Fruit fly (Drosophila melanogaster) whole organism, embryonic: ENCODE measurements around the gene CG14440.

Source experiments
- Adf1 ChIP-seq: fragments of 200-800 bp; sonication (Bioruptor generic); IDR thresholded peaks from 2 replicates; pipeline ENCODE4 v1.3.6; 2022; ENCODE audit warnings: missing biosample characterization, missing genetic modification characterization
- Blimp-1 ChIP-seq: fragments of 200-800 bp; sonication (Bioruptor generic); optimal IDR thresholded peaks from 3 replicates; lab custom pipeline; 2018; ENCODE audit warnings: missing biosample characterization, missing genetic modification characterization, mild to moderate bottlenecking, moderate library complexity, missing genetic modification reagents
- BtbVII ChIP-seq: fragments of 200-800 bp; sonication (Bioruptor generic); optimal IDR thresholded peaks from 3 replicates; lab custom pipeline; 2017; ENCODE audit warnings: missing biosample characterization, mild to moderate bottlenecking, missing genetic modification characterization
- CG10431 ChIP-seq: fragments of 200-800 bp; sonication (Bioruptor generic); optimal IDR thresholded peaks from 3 replicates; lab custom pipeline; 2018; ENCODE audit warnings: missing biosample characterization, mild to moderate bottlenecking, missing genetic modification characterization
- CG11695 ChIP-seq: fragments of 200-800 bp; sonication (Bioruptor generic); IDR thresholded peaks from 3 replicates; pipeline ENCODE4 v1.3.6; 2022; ENCODE audit warnings: missing biosample characterization, missing genetic modification characterization
- CG12071 ChIP-seq: fragments of 200-800 bp; sonication (Bioruptor generic); optimal IDR thresholded peaks from 3 replicates; lab custom pipeline; 2018; ENCODE audit warnings: missing biosample characterization, mild to moderate bottlenecking, missing genetic modification characterization
- CG12219 ChIP-seq: fragments of 200-800 bp; sonication (Bioruptor generic); optimal IDR thresholded peaks from 3 replicates; lab custom pipeline; 2018; ENCODE audit warnings: missing biosample characterization, mild to moderate bottlenecking, missing genetic modification characterization
- CG13775 ChIP-seq: fragments of 200-800 bp; sonication (Bioruptor generic); optimal IDR thresholded peaks from 3 replicates; lab custom pipeline; 2017; ENCODE audit warnings: missing biosample characterization, mild to moderate bottlenecking, missing genetic modification characterization
- CG14710 ChIP-seq: fragments of 200-800 bp; sonication (Bioruptor generic); optimal IDR thresholded peaks from 3 replicates; lab custom pipeline; 2019; ENCODE audit warnings: missing biosample characterization, mild to moderate bottlenecking, missing genetic modification characterization, moderate library complexity
- CG15073 ChIP-seq: fragments of 200-800 bp; sonication (Bioruptor generic); optimal IDR thresholded peaks from 2 replicates; lab custom pipeline; 2016; ENCODE audit warnings: missing biosample characterization, missing genetic modification characterization
- CG16863 ChIP-seq: fragments of 200-800 bp; sonication (Bioruptor generic); optimal IDR thresholded peaks from 3 replicates; lab custom pipeline; 2016; ENCODE audit warnings: missing biosample characterization, missing genetic modification characterization
- CG1792 ChIP-seq: fragments of 200-800 bp; sonication (Bioruptor generic); optimal IDR thresholded peaks from 2 replicates; lab custom pipeline; 2016; ENCODE audit warnings: missing biosample characterization, missing genetic modification characterization
- CG18599 ChIP-seq: fragments of 200-800 bp; sonication (Bioruptor generic); optimal IDR thresholded peaks from 3 replicates; lab custom pipeline; 2017; ENCODE audit warnings: missing biosample characterization, missing genetic modification characterization, mild to moderate bottlenecking, moderate library complexity, missing genetic modification reagents
- CG2120 ChIP-seq: fragments of 200-800 bp; sonication (Bioruptor generic); optimal IDR thresholded peaks from 3 replicates; lab custom pipeline; 2016; ENCODE audit warnings: missing biosample characterization, missing genetic modification characterization
- CG2889 ChIP-seq: fragments of 200-800 bp; sonication (Bioruptor generic); IDR thresholded peaks from 3 replicates; pipeline ENCODE4 v1.3.6; 2022; ENCODE audit warnings: missing biosample characterization, missing genetic modification characterization
- CG32532 ChIP-seq: fragments of 200-800 bp; sonication (Bioruptor generic); IDR thresholded peaks from 2 replicates; pipeline ENCODE4 v1.3.6; 2022; ENCODE audit warnings: missing biosample characterization, missing genetic modification characterization
- CG33213 ChIP-seq: fragments of 200-800 bp; sonication (Bioruptor generic); optimal IDR thresholded peaks from 3 replicates; lab custom pipeline; 2016; ENCODE audit warnings: missing biosample characterization, missing genetic modification characterization
- CG33557 ChIP-seq: fragments of 200-800 bp; sonication (Bioruptor generic); optimal IDR thresholded peaks from 2 replicates; lab custom pipeline; 2019; ENCODE audit warnings: missing biosample characterization, mild to moderate bottlenecking, missing genetic modification characterization, moderate library complexity
- CG34224 ChIP-seq: fragments of 200-800 bp; sonication (Bioruptor generic); IDR thresholded peaks from 3 replicates; pipeline ENCODE4 v1.3.6; 2022; ENCODE audit warnings: missing biosample characterization, missing genetic modification characterization; ENCODE audit not compliant: partially characterized antibody
- CG34376 ChIP-seq: fragments of 200-800 bp; sonication (Bioruptor generic); optimal IDR thresholded peaks from 2 replicates; lab custom pipeline; 2018; ENCODE audit warnings: missing biosample characterization, mild to moderate bottlenecking, missing genetic modification characterization
- CG42726 ChIP-seq: fragments of 200-800 bp; sonication (Bioruptor generic); IDR thresholded peaks from 2 replicates; pipeline ENCODE4 v1.3.6; 2022; ENCODE audit warnings: missing biosample characterization, missing genetic modification characterization; ENCODE audit not compliant: partially characterized antibody
- CG6813 ChIP-seq: fragments of 200-800 bp; sonication (Bioruptor generic); optimal IDR thresholded peaks from 2 replicates; lab custom pipeline; 2017; ENCODE audit warnings: missing biosample characterization, missing genetic modification characterization, mild to moderate bottlenecking, moderate library complexity, missing genetic modification reagents
- CG8388 ChIP-seq: fragments of 200-800 bp; sonication (Bioruptor generic); optimal IDR thresholded peaks from 2 replicates; lab custom pipeline; 2019; ENCODE audit warnings: missing biosample characterization, mild to moderate bottlenecking, missing genetic modification characterization, moderate library complexity
- CG8924 ChIP-seq: fragments of 200-800 bp; optimal IDR thresholded peaks from 3 replicates; lab custom pipeline; 2019; ENCODE audit warnings: missing biosample characterization, mild to moderate bottlenecking, missing genetic modification characterization, moderate library complexity
- CG9797 ChIP-seq: fragments of 200-800 bp; sonication (Bioruptor generic); optimal IDR thresholded peaks from 3 replicates; lab custom pipeline; 2018; ENCODE audit warnings: missing biosample characterization, mild to moderate bottlenecking, missing genetic modification characterization
- CG9817 ChIP-seq: fragments of 200-800 bp; sonication (Bioruptor generic); optimal IDR thresholded peaks from 2 replicates; lab custom pipeline; 2018; ENCODE audit warnings: missing biosample characterization, mild to moderate bottlenecking, missing genetic modification characterization, moderate library complexity
- Camta ChIP-seq: fragments of 200-800 bp; sonication (Bioruptor generic); optimal IDR thresholded peaks from 2 replicates; lab custom pipeline; 2016; ENCODE audit warnings: missing biosample characterization, missing genetic modification characterization
- E2f1 ChIP-seq: fragments of 200-800 bp; sonication (Bioruptor generic); IDR thresholded peaks from 2 replicates; pipeline ENCODE4 v1.3.6; 2022; ENCODE audit warnings: missing biosample characterization, missing genetic modification characterization
- Gug ChIP-seq: fragments of 200-800 bp; sonication (Bioruptor generic); IDR thresholded peaks from 4 replicates; pipeline ENCODE4 v1.3.6; 2022; ENCODE audit warnings: missing biosample characterization, missing genetic modification characterization
- HLH3B ChIP-seq: fragments of 200-800 bp; sonication (Bioruptor generic); IDR thresholded peaks from 2 replicates; pipeline ENCODE4 v1.3.6; 2022; ENCODE audit warnings: missing biosample characterization, missing genetic modification characterization
- Hand ChIP-seq: fragments of 200-800 bp; sonication (Bioruptor generic); optimal IDR thresholded peaks from 2 replicates; lab custom pipeline; 2017; ENCODE audit warnings: mild to moderate bottlenecking, missing biosample characterization, missing genetic modification reagents, missing genetic modification characterization
- HmgD ChIP-seq: fragments of 200-800 bp; sonication (Bioruptor generic); optimal IDR thresholded peaks from 3 replicates; lab custom pipeline; 2016; ENCODE audit warnings: missing biosample characterization, missing genetic modification characterization
- Hr3 ChIP-seq: fragments of 200-800 bp; sonication (Bioruptor generic); optimal IDR thresholded peaks from 3 replicates; lab custom pipeline; 2016; ENCODE audit warnings: missing biosample characterization, missing genetic modification characterization
- Six4 ChIP-seq: fragments of 200-800 bp; sonication (Bioruptor generic); optimal IDR thresholded peaks from 2 replicates; lab custom pipeline; 2016; ENCODE audit warnings: missing biosample characterization, missing genetic modification characterization
- ab ChIP-seq: fragments of 200-800 bp; sonication (Bioruptor generic); optimal IDR thresholded peaks from 2 replicates; lab custom pipeline; 2016; ENCODE audit warnings: missing biosample characterization, missing genetic modification characterization
- bbx ChIP-seq: fragments of 200-800 bp; sonication (Bioruptor generic); IDR thresholded peaks from 2 replicates; pipeline ENCODE4 v1.3.6; 2022; ENCODE audit warnings: missing biosample characterization, missing genetic modification characterization; ENCODE audit not compliant: partially characterized antibody
- croc ChIP-seq: fragments of 200-800 bp; sonication (Bioruptor generic); conservative IDR thresholded peaks from 3 replicates; pipeline ENCODE4 v1.3.6; 2022; ENCODE audit warnings: missing biosample characterization, missing genetic modification characterization
- da ChIP-seq: fragments of 200-800 bp; sonication (Bioruptor generic); optimal IDR thresholded peaks from 2 replicates; lab custom pipeline; 2016; ENCODE audit warnings: missing biosample characterization, missing genetic modification characterization
- emc ChIP-seq: fragments of 200-800 bp; sonication (Bioruptor generic); optimal IDR thresholded peaks from 2 replicates; lab custom pipeline; 2016; ENCODE audit warnings: missing biosample characterization, missing genetic modification characterization
- gt ChIP-seq: fragments of 200-800 bp; sonication (Bioruptor generic); IDR thresholded peaks from 2 replicates; pipeline ENCODE4 v1.3.6; 2022; ENCODE audit warnings: missing biosample characterization, missing genetic modification characterization
- hb ChIP-seq: fragments of 200-800 bp; sonication (Bioruptor generic); IDR thresholded peaks from 3 replicates; pipeline ENCODE4 v1.3.6; 2022; ENCODE audit warnings: missing biosample characterization, missing genetic modification characterization; ENCODE audit not compliant: partially characterized antibody
- knrl ChIP-seq: fragments of 200-800 bp; sonication (Bioruptor generic); IDR thresholded peaks from 3 replicates; pipeline ENCODE4 v1.3.6; 2022; ENCODE audit warnings: missing biosample characterization, missing genetic modification characterization; ENCODE audit not compliant: partially characterized antibody
- mirr ChIP-seq: fragments of 200-800 bp; sonication (Bioruptor generic); optimal IDR thresholded peaks from 3 replicates; lab custom pipeline; 2018; ENCODE audit warnings: missing biosample characterization, mild to moderate bottlenecking, missing genetic modification characterization
- phol ChIP-seq: fragments of 200-800 bp; sonication (Bioruptor generic); optimal IDR thresholded peaks from 3 replicates; lab custom pipeline; 2018; ENCODE audit warnings: missing biosample characterization, mild to moderate bottlenecking, missing genetic modification characterization, moderate library complexity
- pnt ChIP-seq: fragments of 200-800 bp; sonication (Bioruptor generic); optimal IDR thresholded peaks from 3 replicates; lab custom pipeline; 2016; ENCODE audit warnings: missing biosample characterization, missing genetic modification characterization
- ssp ChIP-seq: fragments of 200-800 bp; sonication (Bioruptor generic); IDR thresholded peaks from 2 replicates; pipeline ENCODE4 v1.3.6; 2022; ENCODE audit warnings: missing biosample characterization, missing genetic modification characterization
- tgo ChIP-seq: fragments of 200-800 bp; sonication (Bioruptor generic); IDR thresholded peaks from 3 replicates; pipeline ENCODE4 v1.3.6; 2022; ENCODE audit warnings: missing biosample characterization, missing genetic modification characterization
- tup ChIP-seq: fragments of 200-800 bp; sonication (Bioruptor generic); optimal IDR thresholded peaks from 2 replicates; lab custom pipeline; 2016; ENCODE audit warnings: missing biosample characterization, mild to moderate bottlenecking, missing genetic modification characterization, moderate library complexity

The CG14440 gene

DNA sequence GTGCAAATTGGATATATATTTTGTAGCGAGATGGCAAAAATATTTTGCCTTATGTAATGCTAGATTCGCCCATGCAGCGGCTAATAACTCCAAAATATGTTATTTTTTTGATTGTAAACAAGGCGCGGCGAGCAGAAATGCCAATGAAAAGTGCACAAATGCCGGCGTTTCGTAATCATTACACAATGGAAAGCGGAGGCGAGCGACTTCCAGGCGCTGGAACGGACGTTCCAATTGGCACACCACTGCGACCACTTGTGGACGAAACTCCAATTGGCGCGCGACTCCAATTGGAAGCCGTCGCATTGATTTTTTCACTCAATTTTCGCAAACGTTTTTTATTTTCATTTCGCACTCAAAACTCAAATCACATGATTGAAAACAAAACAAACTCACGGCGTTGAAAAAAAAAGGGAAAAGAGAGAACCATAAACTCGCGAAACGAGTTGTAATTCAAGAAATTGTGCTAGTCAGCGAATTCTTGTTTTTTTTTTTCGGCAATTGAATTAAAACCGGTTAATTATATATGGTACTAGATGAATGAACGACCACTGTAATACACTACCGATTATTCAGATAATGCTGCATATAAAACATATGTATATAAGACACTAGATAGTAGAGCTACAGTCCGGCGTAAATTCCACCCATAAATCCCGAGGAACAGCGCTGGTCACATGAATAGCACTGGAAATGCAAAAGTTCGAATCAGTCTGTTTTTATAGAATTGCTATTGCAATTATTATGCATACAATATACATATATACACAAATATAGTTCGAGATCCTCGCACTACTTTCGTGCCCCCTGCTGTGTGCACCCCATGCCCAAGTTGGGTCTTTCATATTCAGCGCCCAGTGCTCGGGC is 19.5 kb downstream of the CG14440 start, which contains the start of gene ND-ASHI (continued):
- TF ChIP-seq knrl (GFP tag; lab: Robert Waterston, UW): no peak
- TF ChIP-seq CG34224 (GFP tag; lab: Robert Waterston, UW): no peak
- TF ChIP-seq CG9797 (GFP tag; lab: Kevin White, UChicago): no peak
- TF ChIP-seq BtbVII (GFP tag; lab: Kevin White, UChicago): peak; percentile 96
- peak; percentile 88 for TF ChIP-seq CG1792
- peak; percentile 75 for TF ChIP-seq da (GFP tag; lab: Kevin White, UChicago)
- peak; percentile 87 for TF ChIP-seq phol
- TF ChIP-seq CG16863 (GFP tag; lab: Kevin White, UChicago): peak; percentile 85
- peak; percentile 95 for TF ChIP-seq HLH3B (GFP tag; lab: Robert Waterston, UW)
- TF ChIP-seq CG34376 (GFP tag; lab: Kevin White, UChicago): peak; percentile 97
- TF ChIP-seq mirr (GFP tag; lab: Kevin White, UChicago): peak; percentile 96
- peak; percentile 93 for TF ChIP-seq CG13775 (GFP tag; lab: Kevin White, UChicago)
- peak; percentile 91 for TF ChIP-seq CG2889 (GFP tag; lab: Robert Waterston, UW)
- TF ChIP-seq tgo (GFP tag; lab: Robert Waterston, UW): peak; percentile 94
- TF ChIP-seq croc: peak; percentile 84
- peak; percentile 95 for TF ChIP-seq CG12219 (GFP tag; lab: Kevin White, UChicago)
- peak; percentile 55 for TF ChIP-seq HmgD (GFP tag; lab: Kevin White, UChicago)
- no peak for TF ChIP-seq hb
- peak; percentile 96 for TF ChIP-seq Hand (GFP tag; lab: Kevin White, UChicago)
- TF ChIP-seq CG11695 (GFP tag; lab: Robert Waterston, UW): peak; percentile 94
- peak; percentile 92 for TF ChIP-seq tup (GFP tag; lab: Kevin White, UChicago)
- peak; percentile 94 for TF ChIP-seq E2f1 (GFP tag; lab: Robert Waterston, UW)
- TF ChIP-seq CG8388 (GFP tag; lab: Kevin White, UChicago): peak; percentile 84
- peak; percentile 95 for TF ChIP-seq Gug (GFP tag; lab: Robert Waterston, UW)
- TF ChIP-seq CG15073 (GFP tag; lab: Kevin White, UChicago): peak; percentile 73
- peak; percentile 88 for TF ChIP-seq pnt (GFP tag; lab: Kevin White, UChicago)
- TF ChIP-seq CG18599 (GFP tag; lab: Kevin White, UChicago): peak; percentile 98
- peak; percentile 97 for TF ChIP-seq CG12071 (GFP tag; lab: Kevin White, UChicago)
- peak; percentile 90 for TF ChIP-seq Six4 (GFP tag; lab: Kevin White, UChicago)
- no peak for TF ChIP-seq bbx
- TF ChIP-seq CG32532: peak; percentile 99
- peak; percentile 88 for TF ChIP-seq emc (GFP tag; lab: Kevin White, UChicago)
- TF ChIP-seq Adf1: peak; percentile 80
- TF ChIP-seq CG33213 (GFP tag; lab: Kevin White, UChicago): peak; percentile 89
- TF ChIP-seq CG6813 (GFP tag; lab: Kevin White, UChicago): peak; percentile 96
- TF ChIP-seq CG2120: peak; percentile 98
- peak; percentile 87 for TF ChIP-seq Blimp-1 (GFP tag; lab: Kevin White, UChicago)
- TF ChIP-seq CG8924 (tag; lab: Kevin White, UChicago): peak; percentile 93
- TF ChIP-seq CG42726 (GFP tag; lab: Robert Waterston, UW): no peak
- TF ChIP-seq CG33557 (GFP tag; lab: Kevin White, UChicago): peak; percentile 81
- TF ChIP-seq Hr3 (GFP tag; lab: Kevin White, UChicago): peak; percentile 90
- peak; percentile 81 for TF ChIP-seq ssp (GFP tag; lab: Robert Waterston, UW)
- TF ChIP-seq CG10431 (GFP tag; lab: Kevin White, UChicago): peak; percentile 72
- TF ChIP-seq Camta (GFP tag; lab: Kevin White, UChicago): peak; percentile 87
- peak; percentile 79 for TF ChIP-seq CG14710 (tag; lab: Kevin White, UChicago)
- peak; percentile 79 for TF ChIP-seq gt
- peak; percentile 95 for TF ChIP-seq CG9817
- TF ChIP-seq ab (GFP tag; lab: Kevin White, UChicago): peak; percentile 89
